Worm (Caenorhabditis elegans) whole organism, L3 larva: ENCODE measurements around the gene F33G12.7.

ENCODE experiments used
- aly-2 ChIP-seq: fragments of 150-350 bp; optimal IDR thresholded peaks from 2 replicates; lab custom pipeline; 2014; ENCODE audit warnings: missing biosample characterization, missing genetic modification characterization
- ceh-9 ChIP-seq: sonication (generic microtip); optimal IDR thresholded peaks from 2 replicates; lab custom pipeline; 2018; ENCODE audit warnings: missing biosample characterization, missing genetic modification characterization
- lin-15B ChIP-seq: fragments of 150-350 bp; optimal IDR thresholded peaks from 2 replicates; lab custom pipeline; 2014; ENCODE audit warnings: missing biosample characterization, missing genetic modification characterization
- nhr-23 ChIP-seq: fragments of 150-350 bp; optimal IDR thresholded peaks from 2 replicates; lab custom pipeline; 2014; ENCODE audit warnings: missing biosample characterization, missing genetic modification reagents, missing genetic modification characterization
- nhr-237 ChIP-seq: fragments of 150-350 bp; optimal IDR thresholded peaks from 2 replicates; lab custom pipeline; 2014; ENCODE audit warnings: missing biosample characterization, missing genetic modification characterization
- pha-4 ChIP-seq: fragments of 150-350 bp; optimal IDR thresholded peaks from 2 replicates; lab custom pipeline; 2014; ENCODE audit warnings: missing biosample characterization, missing genetic modification reagents, missing genetic modification characterization
- unc-39 ChIP-seq: sonication (generic microtip); optimal IDR thresholded peaks from 4 replicates; lab custom pipeline; 2017; ENCODE audit warnings: missing biosample characterization, missing genetic modification characterization
- unc-62 ChIP-seq: fragments of 150-350 bp; sonication (generic microtip); optimal IDR thresholded peaks from 4 replicates; lab custom pipeline; 2014; ENCODE audit warnings: missing biosample characterization, missing genetic modification reagents, missing genetic modification characterization
- ztf-11 ChIP-seq: fragments of 150-350 bp; optimal IDR thresholded peaks from 2 replicates; lab custom pipeline; 2014; ENCODE audit warnings: missing biosample characterization, missing genetic modification characterization

DNA sequence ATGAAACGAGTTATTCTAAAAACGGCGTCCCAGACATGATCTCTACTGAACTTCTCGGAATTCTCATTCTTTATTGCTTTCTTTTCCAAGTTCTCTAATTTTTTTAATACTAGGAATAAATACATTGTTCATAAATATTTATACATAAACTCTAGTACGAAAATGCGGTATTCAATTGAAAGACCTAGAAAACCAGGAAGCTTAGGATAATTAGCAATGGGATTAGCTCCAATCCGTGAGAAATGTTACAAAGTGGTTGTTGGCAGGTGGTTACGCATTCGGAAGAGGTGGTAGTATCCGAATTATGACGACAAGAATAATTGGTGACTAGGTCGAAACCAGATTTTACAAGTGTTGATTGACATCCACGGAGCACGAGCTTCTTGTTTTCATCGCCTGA, 26.5 kb upstream of the F33G12.7 start:
- TF ChIP-seq ztf-11 (tag; lab: Kevin White, UChicago): no peak
- no peak for TF ChIP-seq nhr-23 (tag; lab: Kevin White, UChicago)
- no peak for TF ChIP-seq ceh-9
- no peak for TF ChIP-seq aly-2
- no peak for TF ChIP-seq unc-62 (GFP tag; lab: Kevin White, UChicago)
- TF ChIP-seq pha-4 (tag; lab: Kevin White, UChicago): no peak
- no peak for TF ChIP-seq nhr-237
- TF ChIP-seq unc-39: no peak
- TF ChIP-seq lin-15B (tag; lab: Kevin White, UChicago): no peak
